Fruit fly (Drosophila melanogaster) whole organism, embryonic: ENCODE results near the gene HDAC3.

Source experiments
- CG10462 ChIP-seq: fragments of 200-800 bp; sonication (Bioruptor generic); optimal IDR thresholded peaks from 2 replicates; lab custom pipeline; 2016; ENCODE audit warnings: missing biosample characterization, missing genetic modification characterization
- CG8388 ChIP-seq: fragments of 200-800 bp; sonication (Bioruptor generic); optimal IDR thresholded peaks from 2 replicates; lab custom pipeline; 2019; ENCODE audit warnings: missing biosample characterization, mild to moderate bottlenecking, missing genetic modification characterization, moderate library complexity
- CG8765 ChIP-seq: fragments of 200-800 bp; sonication (Bioruptor generic); IDR thresholded peaks from 2 replicates; pipeline ENCODE4 v1.3.6; 2022; ENCODE audit warnings: missing biosample characterization, missing genetic modification characterization
- Dip2 ChIP-seq: fragments of 200-800 bp; sonication (Bioruptor generic); IDR thresholded peaks from 2 replicates; pipeline ENCODE4 v1.3.6; 2022; ENCODE audit warnings: missing biosample characterization, missing genetic modification characterization
- NFAT ChIP-seq: fragments of 200-800 bp; sonication (Bioruptor generic); IDR thresholded peaks from 2 replicates; pipeline ENCODE4 v1.3.6; 2022; ENCODE audit warnings: missing biosample characterization, missing genetic modification characterization
- Ptx1 ChIP-seq: fragments of 200-800 bp; sonication (Bioruptor generic); IDR thresholded peaks from 2 replicates; pipeline ENCODE4 v1.3.6; 2022; ENCODE audit warnings: missing biosample characterization, missing genetic modification characterization
- en ChIP-seq: fragments of 200-800 bp; sonication (Bioruptor generic); optimal IDR thresholded peaks from 2 replicates; lab custom pipeline; 2016; ENCODE audit warnings: missing biosample characterization, missing genetic modification characterization
- prd ChIP-seq, 3 experiments: fragments of >200 bp in 2 of 3; fragments of 200-800 bp in 1 of 3; sonication (Bioruptor generic) in 1 of 3; optimal IDR thresholded peaks in 2 of 3; IDR thresholded peaks in 1 of 3; 2 replicates in 2 of 3; 3 replicates in 1 of 3; pipeline versions ENCODE4 v1.3.6 to Lab custom; 2017 to 2022; ENCODE audit warnings: missing biosample characterization in 1 of 3, missing genetic modification characterization in 1 of 3
- sens-2 ChIP-seq: fragments of 200-800 bp; sonication (Bioruptor generic); IDR thresholded peaks from 2 replicates; pipeline ENCODE4 v1.3.6; 2022; ENCODE audit warnings: missing biosample characterization, missing genetic modification characterization
- stwl ChIP-seq: fragments of 200-800 bp; sonication (Bioruptor generic); optimal IDR thresholded peaks from 3 replicates; lab custom pipeline; 2018; ENCODE audit warnings: missing biosample characterization, mild to moderate bottlenecking, missing genetic modification characterization, moderate library complexity
- sug ChIP-seq: fragments of 200-800 bp; optimal IDR thresholded peaks from 2 replicates; lab custom pipeline; 2019; ENCODE audit warnings: missing biosample characterization, mild to moderate bottlenecking, missing genetic modification characterization, moderate library complexity

dm6 chr3R:5503789-5504387, 29.5 kb upstream of the HDAC3 start:
- no peak for TF ChIP-seq NFAT
- no peak for TF ChIP-seq sens-2 (GFP tag; lab: Robert Waterston, UW)
- peak; percentile 62 for TF ChIP-seq sug (tag; lab: Kevin White, UChicago)
- TF ChIP-seq en (GFP tag; lab: Kevin White, UChicago), result no peak
- no peak for TF ChIP-seq prd (optimal IDR thresholded peaks at IDR 0.05; lab: Kevin White, UChicago)
- TF ChIP-seq prd (GFP tag; IDR thresholded peaks at IDR 0.05; lab: Robert Waterston, UW), result no peak
- TF ChIP-seq CG10462, result no peak
- TF ChIP-seq CG8765 (GFP tag; lab: Robert Waterston, UW), result no peak
- no peak for TF ChIP-seq CG8388 (GFP tag; lab: Kevin White, UChicago)
- no peak for TF ChIP-seq stwl (tag; lab: Kevin White, UChicago)
- no peak for TF ChIP-seq Dip2 (GFP tag; lab: Robert Waterston, UW)
- TF ChIP-seq Ptx1 (GFP tag; lab: Robert Waterston, UW), result no peak
